Fruit fly (Drosophila melanogaster): ENCODE results near the gene CG5412.

The CG5412 gene

dm6 chr3R:20574535-20574980 lies 2.3 kb upstream of the CG5412 start (continued):
- TF ChIP-seq gsb (GFP tag; IDR thresholded peaks at IDR 0.05) (0 out of 2 replicates have a peak, but pooled peaks have one; percentile 8), CG15073 (GFP tag; optimal IDR thresholded peaks at IDR 0.05) (no peak), ftz-f1 (GFP tag; optimal IDR thresholded peaks at IDR 0.05) (peak; percentile 38), CG8290 (GFP tag; optimal IDR thresholded peaks at IDR 0.05) (no peak), CG8290 (tag; optimal IDR thresholded peaks at IDR 0.05) (peak in 1 of 2 experiments; percentile 62), zfh1 (GFP tag; IDR thresholded peaks at IDR 0.05) (no peak), CG12219 (GFP tag; optimal IDR thresholded peaks at IDR 0.05) (no peak), Rx (GFP tag; IDR thresholded peaks at IDR 0.05) (no peak), CG15269 (tag; optimal IDR thresholded peaks at IDR 0.05) (peak; percentile 12), CG17328 (GFP tag; IDR thresholded peaks at IDR 0.05) (no peak), hth (optimal IDR thresholded peaks at IDR 0.05) (no peak), usp (GFP tag; optimal IDR thresholded peaks at IDR 0.05) (no peak), sc (optimal IDR thresholded peaks at IDR 0.05) (no peak), sc (GFP tag; optimal IDR thresholded peaks at IDR 0.05) (no peak), Antp (GFP tag; optimal IDR thresholded peaks at IDR 0.05) (peak; percentile 19), CG3838 (GFP tag; optimal IDR thresholded peaks at IDR 0.05) (no peak), HLHmδ (GFP tag; optimal IDR thresholded peaks at IDR 0.05) (peak; percentile 74), Blimp-1 (GFP tag; optimal IDR thresholded peaks at IDR 0.05) (no peak), Drgx (GFP tag; IDR thresholded peaks at IDR 0.05) (0 out of 2 replicates have a peak, but pooled peaks have one; percentile 15), nau (GFP tag; optimal IDR thresholded peaks at IDR 0.05) (no peak), CG4617 (GFP tag; optimal IDR thresholded peaks at IDR 0.05; ENCODE audit: borderline replicate concordance) (no peak), Vsx1 (GFP tag; optimal IDR thresholded peaks at IDR 0.05) (no peak), pum (GFP tag; optimal IDR thresholded peaks at IDR 0.05) (no peak), ewg (GFP tag; optimal IDR thresholded peaks at IDR 0.05) (no peak), kni (GFP tag; optimal IDR thresholded peaks at IDR 0.05) (peak; percentile 76), crp (GFP tag; optimal IDR thresholded peaks at IDR 0.05) (no peak), ttk (GFP tag; IDR thresholded peaks at IDR 0.05) (no peak), cad (GFP tag; optimal IDR thresholded peaks at IDR 0.05) (no peak), zen2 (GFP tag; IDR thresholded peaks at IDR 0.05; ENCODE audit: partially characterized antibody) (no peak), Rfx (GFP tag; IDR thresholded peaks at IDR 0.05) (peak; percentile 15; the same call in 1 of the 2 replicates), Mrtf (GFP tag; IDR thresholded peaks at IDR 0.05) (no peak), CG16779 (GFP tag; IDR thresholded peaks at IDR 0.05) (no peak), CG1832 (GFP tag; optimal IDR thresholded peaks at IDR 0.05) (no peak), knrl (GFP tag; IDR thresholded peaks at IDR 0.05; ENCODE audit: partially characterized antibody) (no peak), E2f1 (GFP tag; IDR thresholded peaks at IDR 0.05) (peak; percentile 31; the same call in 1 of the 2 replicates), dysf (GFP tag; IDR thresholded peaks at IDR 0.05) (no peak), yki (optimal IDR thresholded peaks at IDR 0.05) (no peak), ERR (GFP tag; optimal IDR thresholded peaks at IDR 0.05) (no peak), az2 (GFP tag; optimal IDR thresholded peaks at IDR 0.05) (no peak), jigr1 (GFP tag; IDR thresholded peaks at IDR 0.05) (no peak), BEAF-32 (GFP tag; optimal IDR thresholded peaks at IDR 0.05) (no peak), org-1 (GFP tag; optimal IDR thresholded peaks at IDR 0.05) (no peak), chm (GFP tag; IDR thresholded peaks at IDR 0.05) (peak; percentile 62), CG10654 (GFP tag; optimal IDR thresholded peaks at IDR 0.05) (no peak), TFAM (GFP tag; optimal IDR thresholded peaks at IDR 0.05) (no peak), unpg (GFP tag; optimal IDR thresholded peaks at IDR 0.05) (peak; percentile 2), CG11560 (tag; IDR thresholded peaks at IDR 0.05) (no peak), Dad (GFP tag; optimal IDR thresholded peaks at IDR 0.05) (no peak), CG17612 (GFP tag; IDR thresholded peaks at IDR 0.05) (no peak), CG1233 (GFP tag; optimal IDR thresholded peaks at IDR 0.05) (no peak), Trl (optimal IDR thresholded peaks at IDR 0.05) (peak in 1 of 2 experiments; percentile 61), Trl (GFP tag; optimal IDR thresholded peaks at IDR 0.05) (no peak), Hr3 (GFP tag; optimal IDR thresholded peaks at IDR 0.05) (no peak), Usf (GFP tag; optimal IDR thresholded peaks at IDR 0.05) (no peak)

All from whole organism, embryonic.